Worm (Caenorhabditis elegans): Measurements from ENCODE around the gene Y60C6A.2.

ce11 chrV:4823683-4824391 is 38.6 kb upstream of the Y60C6A.2 start:
- TF ChIP-seq him-1 (tag; optimal IDR thresholded peaks at IDR 0.05) (peak; percentile 0), dao-5 (tag; optimal IDR thresholded peaks at IDR 0.05) (no peak), W03F9.2 (tag; optimal IDR thresholded peaks at IDR 0.05) (peak; percentile 11)
